Worm (Caenorhabditis elegans) whole organism, L2 larva: Measurements from ENCODE around the gene C02D5.2.

Source experiments
- ZK546.5 ChIP-seq: sonication (generic microtip); optimal IDR thresholded peaks from 2 replicates; lab custom pipeline; 2017; ENCODE audit warnings: missing biosample characterization, missing genetic modification characterization
- ama-1 ChIP-seq: fragments of 150-350 bp; optimal IDR thresholded peaks from 2 replicates; lab custom pipeline; 2018; ENCODE audit warnings: inconsistent platforms
- crh-2 ChIP-seq: sonication (generic microtip); optimal IDR thresholded peaks from 2 replicates; lab custom pipeline; 2017; ENCODE audit warnings: missing biosample characterization, missing genetic modification characterization
- lin-13 ChIP-seq: fragments of 150-350 bp; optimal IDR thresholded peaks from 2 replicates; lab custom pipeline; 2014; ENCODE audit warnings: missing biosample characterization, missing genetic modification reagents, missing genetic modification characterization
- mdl-1 ChIP-seq, 2 experiments: fragments of 150-350 bp in 1 of 2; sonication (generic microtip) in 1 of 2; optimal IDR thresholded peaks; 2 replicates each; lab custom pipeline; 2017; ENCODE audit warnings: missing biosample characterization in 2 of 2, missing genetic modification characterization in 2 of 2
- nhr-12 ChIP-seq: fragments of 150-350 bp; optimal IDR thresholded peaks from 2 replicates; lab custom pipeline; 2014; ENCODE audit warnings: missing biosample characterization, missing genetic modification characterization
- zag-1 ChIP-seq: fragments of 150-350 bp; optimal IDR thresholded peaks from 2 replicates; lab custom pipeline; 2014; ENCODE audit warnings: missing biosample characterization, missing genetic modification characterization

ce11 chrIII:8570289-8570688 is 13.2 kb downstream of the C02D5.2 start:
- TF ChIP-seq zag-1 (tag; lab: Kevin White, UChicago) (no peak), nhr-12 (tag; lab: Kevin White, UChicago) (no peak), lin-13 (no peak), crh-2 (tag; lab: Kevin White, UChicago) (no peak), ZK546.5 (tag; lab: Kevin White, UChicago) (no peak), mdl-1 (tag; optimal IDR thresholded peaks at IDR 0.05; lab: Kevin White, UChicago) (no peak), ama-1 (lab: Kevin White, UChicago) (no peak)
